Fruit fly (Drosophila melanogaster) whole organism, embryonic: ENCODE results near the gene alpha-Man-IIb.

Source experiments
- Ada2b ChIP-seq: fragments of 200-800 bp; sonication (Bioruptor generic); IDR thresholded peaks from 2 replicates; pipeline ENCODE4 v1.3.6; 2022; ENCODE audit warnings: missing biosample characterization, missing genetic modification characterization
- BtbVII ChIP-seq: fragments of 200-800 bp; sonication (Bioruptor generic); optimal IDR thresholded peaks from 3 replicates; lab custom pipeline; 2017; ENCODE audit warnings: missing biosample characterization, mild to moderate bottlenecking, missing genetic modification characterization
- CG10267 ChIP-seq: fragments of 200-800 bp; sonication (Bioruptor generic); optimal IDR thresholded peaks from 2 replicates; lab custom pipeline; 2018; ENCODE audit warnings: missing biosample characterization, mild to moderate bottlenecking, missing genetic modification characterization, moderate library complexity
- CG12391 ChIP-seq: fragments of 200-800 bp; sonication (Bioruptor generic); optimal IDR thresholded peaks from 3 replicates; lab custom pipeline; 2018; ENCODE audit warnings: missing biosample characterization, mild to moderate bottlenecking, missing genetic modification characterization, moderate library complexity
- CG12769 ChIP-seq: fragments of 200-800 bp; sonication (Bioruptor generic); optimal IDR thresholded peaks from 2 replicates; lab custom pipeline; 2019; ENCODE audit warnings: missing biosample characterization, mild to moderate bottlenecking, missing genetic modification characterization, moderate library complexity
- CG13624 ChIP-seq: fragments of 200-800 bp; sonication (Bioruptor generic); optimal IDR thresholded peaks from 2 replicates; lab custom pipeline; 2016; ENCODE audit warnings: missing biosample characterization, missing genetic modification characterization
- CG13775 ChIP-seq: fragments of 200-800 bp; sonication (Bioruptor generic); optimal IDR thresholded peaks from 3 replicates; lab custom pipeline; 2017; ENCODE audit warnings: missing biosample characterization, mild to moderate bottlenecking, missing genetic modification characterization
- CG14014 ChIP-seq: fragments of 200-800 bp; sonication (Bioruptor generic); IDR thresholded peaks from 2 replicates; pipeline ENCODE4 v1.3.6; 2022; ENCODE audit warnings: missing biosample characterization, missing genetic modification characterization
- CG14965 ChIP-seq: fragments of 200-800 bp; sonication (Bioruptor generic); optimal IDR thresholded peaks from 2 replicates; lab custom pipeline; 2016; ENCODE audit warnings: missing biosample characterization, missing genetic modification characterization, borderline replicate concordance
- CG17359 ChIP-seq: fragments of 200-800 bp; sonication (Bioruptor generic); optimal IDR thresholded peaks from 3 replicates; lab custom pipeline; 2018; ENCODE audit warnings: missing biosample characterization, mild to moderate bottlenecking, missing genetic modification characterization, moderate library complexity
- CG17912 ChIP-seq: fragments of 200-800 bp; sonication (Bioruptor generic); optimal IDR thresholded peaks from 2 replicates; lab custom pipeline; 2018; ENCODE audit warnings: missing biosample characterization, mild to moderate bottlenecking, missing genetic modification characterization
- CG2129 ChIP-seq: fragments of 200-800 bp; sonication (Bioruptor generic); IDR thresholded peaks from 2 replicates; pipeline ENCODE4 v1.3.6; 2022; ENCODE audit warnings: missing biosample characterization, missing genetic modification characterization; ENCODE audit not compliant: partially characterized antibody
- CG34224 ChIP-seq: fragments of 200-800 bp; sonication (Bioruptor generic); IDR thresholded peaks from 3 replicates; pipeline ENCODE4 v1.3.6; 2022; ENCODE audit warnings: missing biosample characterization, missing genetic modification characterization; ENCODE audit not compliant: partially characterized antibody
- CG3838 ChIP-seq: fragments of 200-800 bp; sonication (Bioruptor generic); optimal IDR thresholded peaks from 3 replicates; lab custom pipeline; 2016; ENCODE audit warnings: missing biosample characterization, missing genetic modification characterization
- CG4328 ChIP-seq: fragments of 200-800 bp; sonication (Bioruptor generic); optimal IDR thresholded peaks from 3 replicates; lab custom pipeline; 2017; ENCODE audit warnings: missing biosample characterization, missing genetic modification reagents, missing genetic modification characterization
- CG4424 ChIP-seq: fragments of 200-800 bp; sonication (Bioruptor generic); optimal IDR thresholded peaks from 3 replicates; lab custom pipeline; 2016; ENCODE audit warnings: missing biosample characterization, missing genetic modification characterization
- CG4617 ChIP-seq: fragments of 200-800 bp; sonication (Bioruptor generic); optimal IDR thresholded peaks from 3 replicates; lab custom pipeline; 2016; ENCODE audit warnings: missing biosample characterization, missing genetic modification characterization, borderline replicate concordance
- CG6689 ChIP-seq: fragments of 200-800 bp; sonication (Bioruptor generic); IDR thresholded peaks from 2 replicates; pipeline ENCODE4 v1.3.6; 2022; ENCODE audit warnings: missing biosample characterization, missing genetic modification characterization
- CG8089 ChIP-seq: fragments of 200-800 bp; sonication (Bioruptor generic); optimal IDR thresholded peaks from 3 replicates; lab custom pipeline; 2016; ENCODE audit warnings: missing biosample characterization, missing genetic modification characterization
- CG8924 ChIP-seq: fragments of 200-800 bp; optimal IDR thresholded peaks from 3 replicates; lab custom pipeline; 2019; ENCODE audit warnings: missing biosample characterization, mild to moderate bottlenecking, missing genetic modification characterization, moderate library complexity
- CG8944 ChIP-seq: fragments of 200-800 bp; sonication (Bioruptor generic); optimal IDR thresholded peaks from 3 replicates; lab custom pipeline; 2016; ENCODE audit warnings: missing biosample characterization, missing genetic modification characterization
- CHES-1-like ChIP-seq: fragments of 200-800 bp; sonication (Bioruptor generic); optimal IDR thresholded peaks from 2 replicates; lab custom pipeline; 2016; ENCODE audit warnings: missing biosample characterization, missing genetic modification characterization
- HHEX ChIP-seq: fragments of 200-800 bp; sonication (Bioruptor generic); optimal IDR thresholded peaks from 3 replicates; lab custom pipeline; 2017; ENCODE audit warnings: missing biosample characterization, mild to moderate bottlenecking, missing genetic modification characterization, missing genetic modification reagents
- HmgD ChIP-seq: fragments of 200-800 bp; sonication (Bioruptor generic); optimal IDR thresholded peaks from 3 replicates; lab custom pipeline; 2016; ENCODE audit warnings: missing biosample characterization, missing genetic modification characterization
- Hmr ChIP-seq: fragments of 200-800 bp; sonication (Bioruptor generic); optimal IDR thresholded peaks from 3 replicates; lab custom pipeline; 2017; ENCODE audit warnings: mild to moderate bottlenecking, missing biosample characterization, missing genetic modification reagents, missing genetic modification characterization
- Jarid2 ChIP-seq: fragments of 200-800 bp; sonication (Bioruptor generic); optimal IDR thresholded peaks from 3 replicates; lab custom pipeline; 2017; ENCODE audit warnings: mild to moderate bottlenecking, missing biosample characterization, missing genetic modification reagents, missing genetic modification characterization
- Lhr ChIP-seq: fragments of 200-800 bp; sonication (Bioruptor generic); optimal IDR thresholded peaks from 3 replicates; lab custom pipeline; 2017; ENCODE audit warnings: mild to moderate bottlenecking, missing biosample characterization, missing genetic modification reagents, missing genetic modification characterization
- MESR4 ChIP-seq: fragments of 200-800 bp; sonication (Bioruptor generic); optimal IDR thresholded peaks from 2 replicates; lab custom pipeline; 2018; ENCODE audit warnings: missing biosample characterization, mild to moderate bottlenecking, missing genetic modification characterization, moderate library complexity
- Meics ChIP-seq: fragments of 200-800 bp; sonication (Bioruptor generic); optimal IDR thresholded peaks from 2 replicates; lab custom pipeline; 2017; ENCODE audit warnings: missing biosample characterization, mild to moderate bottlenecking, missing genetic modification characterization
- NC2α ChIP-seq: fragments of 200-800 bp; sonication (Bioruptor generic); optimal IDR thresholded peaks from 2 replicates; lab custom pipeline; 2016; ENCODE audit warnings: missing biosample characterization, missing genetic modification characterization
- Vsx1 ChIP-seq: fragments of 200-800 bp; sonication (Bioruptor generic); optimal IDR thresholded peaks from 2 replicates; lab custom pipeline; 2017; ENCODE audit warnings: missing biosample characterization, mild to moderate bottlenecking, missing genetic modification characterization, missing genetic modification reagents
- ap ChIP-seq: fragments of 200-800 bp; sonication (Bioruptor generic); IDR thresholded peaks from 2 replicates; pipeline ENCODE4 v1.3.6; 2022; ENCODE audit warnings: missing biosample characterization, missing genetic modification characterization
- caup ChIP-seq: fragments of 200-800 bp; sonication (Bioruptor generic); optimal IDR thresholded peaks from 3 replicates; lab custom pipeline; 2017; ENCODE audit warnings: missing biosample characterization, mild to moderate bottlenecking, missing genetic modification characterization, moderate library complexity; ENCODE audit not compliant: severe bottlenecking
- chn ChIP-seq: fragments of 200-800 bp; sonication (Bioruptor generic); optimal IDR thresholded peaks from 2 replicates; lab custom pipeline; 2016; ENCODE audit warnings: missing biosample characterization, missing genetic modification characterization
- dmrt11E ChIP-seq: fragments of 200-800 bp; sonication (Bioruptor generic); optimal IDR thresholded peaks from 3 replicates; lab custom pipeline; 2018; ENCODE audit warnings: missing biosample characterization, mild to moderate bottlenecking, missing genetic modification characterization, moderate library complexity
- ems ChIP-seq: fragments of 200-800 bp; sonication (Bioruptor generic); optimal IDR thresholded peaks from 3 replicates; lab custom pipeline; 2016; ENCODE audit warnings: missing biosample characterization, missing genetic modification characterization
- hbn ChIP-seq: fragments of 200-800 bp; sonication (Bioruptor generic); IDR thresholded peaks from 2 replicates; pipeline ENCODE4 v1.3.6; 2022; ENCODE audit warnings: missing biosample characterization, missing genetic modification characterization; ENCODE audit not compliant: partially characterized antibody
- insv ChIP-seq, 2 experiments: fragments of 200-800 bp; sonication (Bioruptor generic); optimal IDR thresholded peaks; 3 replicates each; lab custom pipeline; 2016 to 2018; ENCODE audit warnings: missing biosample characterization in 2 of 2, missing genetic modification characterization in 2 of 2
- kni ChIP-seq: fragments of 200-800 bp; sonication (Bioruptor generic); optimal IDR thresholded peaks from 3 replicates; lab custom pipeline; 2017; ENCODE audit warnings: mild to moderate bottlenecking, missing biosample characterization, missing genetic modification reagents, missing genetic modification characterization
- lilli ChIP-seq: fragments of 200-800 bp; sonication (Bioruptor generic); optimal IDR thresholded peaks from 3 replicates; lab custom pipeline; 2016; ENCODE audit warnings: missing biosample characterization, missing genetic modification characterization
- lmd ChIP-seq: fragments of 200-800 bp; sonication (Bioruptor generic); IDR thresholded peaks from 2 replicates; pipeline ENCODE4 v1.3.6; 2022; ENCODE audit warnings: missing biosample characterization, missing genetic modification characterization
- mam ChIP-seq: fragments of 200-800 bp; sonication (Bioruptor generic); optimal IDR thresholded peaks from 3 replicates; lab custom pipeline; 2016; ENCODE audit warnings: missing biosample characterization, missing genetic modification characterization
- pan ChIP-seq, 4 experiments: fragments of >200 bp in 3 of 4; fragments of 200-800 bp in 1 of 4; sonication (Bioruptor generic) in 1 of 4; optimal IDR thresholded peaks in 3 of 4; IDR thresholded peaks in 1 of 4; 2 replicates each; pipeline versions ENCODE4 v1.3.6 to Lab custom; 2017 to 2022; ENCODE audit warnings: missing biosample characterization in 2 of 4, missing genetic modification characterization in 2 of 4, mixed read lengths in 1 of 4
- ro ChIP-seq: fragments of 200-800 bp; sonication (Bioruptor generic); IDR thresholded peaks from 2 replicates; pipeline ENCODE4 v1.3.6; 2022; ENCODE audit warnings: missing biosample characterization, missing genetic modification characterization
- sens ChIP-seq: fragments of 200-800 bp; sonication (Bioruptor generic); peaks from one replicate; lab custom pipeline; 2016; ENCODE audit warnings: missing biosample characterization, missing genetic modification characterization
- so ChIP-seq: fragments of 200-800 bp; sonication (Bioruptor generic); IDR thresholded peaks from 3 replicates; pipeline ENCODE4 v1.3.6; 2022; ENCODE audit warnings: missing biosample characterization, missing genetic modification characterization
- ssp ChIP-seq: fragments of 200-800 bp; sonication (Bioruptor generic); IDR thresholded peaks from 2 replicates; pipeline ENCODE4 v1.3.6; 2022; ENCODE audit warnings: missing biosample characterization, missing genetic modification characterization
- stwl ChIP-seq: fragments of 200-800 bp; sonication (Bioruptor generic); optimal IDR thresholded peaks from 3 replicates; lab custom pipeline; 2018; ENCODE audit warnings: missing biosample characterization, mild to moderate bottlenecking, missing genetic modification characterization, moderate library complexity
- vvl ChIP-seq: fragments of 200-800 bp; sonication (Bioruptor generic); IDR thresholded peaks from 2 replicates; pipeline ENCODE4 v1.3.6; 2022; ENCODE audit warnings: missing biosample characterization, missing genetic modification characterization
- zfh1 ChIP-seq: fragments of 200-800 bp; sonication (Bioruptor generic); IDR thresholded peaks from 3 replicates; pipeline ENCODE4 v1.3.6; 2022; ENCODE audit warnings: missing biosample characterization, missing genetic modification characterization

The alpha-Man-IIb gene

dm6 chr3R:15792427-15792826 lies 11.6 kb upstream of the alpha-Man-IIb start, which contains the start of gene Acyp2 (continued):
- TF ChIP-seq CG4617 (GFP tag; lab: Kevin White, UChicago) (peak; percentile 69), CG2129 (no peak), so (GFP tag; lab: Robert Waterston, UW) (no peak), CG3838 (GFP tag; lab: Kevin White, UChicago) (no peak), mam (GFP tag; lab: Kevin White, UChicago) (peak; percentile 45), Vsx1 (GFP tag; lab: Kevin White, UChicago) (no peak), Ada2b (GFP tag; lab: Robert Waterston, UW) (0 out of 2 replicates have a peak, but pooled peaks have one; percentile 11), CG12391 (peak; percentile 41), CG4424 (GFP tag; lab: Kevin White, UChicago) (peak; percentile 14), Jarid2 (GFP tag; lab: Kevin White, UChicago) (no peak), pan (optimal IDR thresholded peaks at IDR 0.05; lab: Kevin White, UChicago) (no peak), pan (GFP tag; optimal IDR thresholded peaks at IDR 0.05 in 1 of 2, IDR thresholded peaks at IDR 0.05 in 1 of 2) (peak in 1 of 2 experiments; percentile 51), CG6689 (GFP tag; lab: Robert Waterston, UW) (no peak), CG8944 (GFP tag; lab: Kevin White, UChicago) (peak; percentile 29), lmd (GFP tag; lab: Robert Waterston, UW) (no peak), insv (GFP tag; optimal IDR thresholded peaks at IDR 0.05; lab: Kevin White, UChicago) (no peak), CG8089 (GFP tag; lab: Kevin White, UChicago) (no peak), ap (GFP tag; lab: Robert Waterston, UW) (no peak), BtbVII (no peak), CG34224 (GFP tag; lab: Robert Waterston, UW) (peak; percentile 40; the same call in 2 of the 3 replicates), CG12769 (tag; lab: Kevin White, UChicago) (peak; percentile 8), CG14014 (GFP tag; lab: Robert Waterston, UW) (no peak), hbn (GFP tag; lab: Robert Waterston, UW) (peak; percentile 48; the same call in 1 of the 2 replicates), MESR4 (GFP tag; lab: Kevin White, UChicago) (peak; percentile 51), CG8924 (tag; lab: Kevin White, UChicago) (peak; percentile 41), kni (GFP tag; lab: Kevin White, UChicago) (peak; percentile 9), CG17359 (no peak), stwl (peak; percentile 79), Lhr (peak; percentile 93), Meics (GFP tag; lab: Kevin White, UChicago) (no peak), CG13775 (GFP tag; lab: Kevin White, UChicago) (peak; percentile 23), CG14965 (no peak), ems (GFP tag; lab: Kevin White, UChicago) (peak; percentile 4), lilli (peak; percentile 54), CG10267 (tag; lab: Kevin White, UChicago) (peak; percentile 44), CHES-1-like (peak; percentile 0), HmgD (GFP tag; lab: Kevin White, UChicago) (peak; percentile 35), dmrt11E (tag; lab: Kevin White, UChicago) (no peak), chn (GFP tag; lab: Kevin White, UChicago) (no peak), ssp (GFP tag; lab: Robert Waterston, UW) (no peak), sens (peak; percentile 80), HHEX (GFP tag; lab: Kevin White, UChicago) (no peak), vvl (GFP tag; lab: Robert Waterston, UW) (peak; percentile 66), ro (no peak), CG13624 (GFP tag; lab: Kevin White, UChicago) (peak; percentile 27), Hmr (GFP tag; lab: Kevin White, UChicago) (peak; percentile 63), CG17912 (GFP tag; lab: Kevin White, UChicago) (no peak), zfh1 (GFP tag; lab: Robert Waterston, UW) (0 out of 3 replicates have a peak, but pooled peaks have one; percentile 21), NC2α (GFP tag; lab: Kevin White, UChicago) (no peak), caup (GFP tag; lab: Kevin White, UChicago) (peak; percentile 36), CG4328 (GFP tag; lab: Kevin White, UChicago) (no peak)
